Fruit fly (Drosophila melanogaster) whole organism, prepupa: ENCODE data around the gene CG3149.

Experiments
- CG11762 ChIP-seq: fragments of 200-800 bp; sonication (Bioruptor generic); optimal IDR thresholded peaks from 3 replicates; lab custom pipeline; 2016; ENCODE audit warnings: missing biosample characterization, missing genetic modification characterization; ENCODE audit not compliant: insufficient read depth
- CG11902 ChIP-seq: fragments of 200-800 bp; sonication (Bioruptor generic); optimal IDR thresholded peaks from 3 replicates; lab custom pipeline; 2016; ENCODE audit warnings: missing biosample characterization, missing genetic modification characterization
- CG31627 ChIP-seq: fragments of 200-800 bp; sonication (Bioruptor generic); optimal IDR thresholded peaks from 3 replicates; lab custom pipeline; 2016; ENCODE audit warnings: missing biosample characterization, missing genetic modification characterization
- CG34406 ChIP-seq: fragments of 200-800 bp; sonication (Bioruptor generic); optimal IDR thresholded peaks from 3 replicates; lab custom pipeline; 2016; ENCODE audit warnings: missing biosample characterization, missing genetic modification characterization
- CG4318 ChIP-seq: fragments of 200-800 bp; sonication (Bioruptor generic); optimal IDR thresholded peaks from 3 replicates; lab custom pipeline; 2017; ENCODE audit warnings: missing biosample characterization, mild to moderate bottlenecking, missing genetic modification characterization
- Ets21C ChIP-seq: fragments of 200-800 bp; sonication (Bioruptor generic); optimal IDR thresholded peaks from 3 replicates; lab custom pipeline; 2016; ENCODE audit warnings: missing biosample characterization, missing genetic modification characterization
- Lpt ChIP-seq: fragments of 200-800 bp; sonication (Bioruptor generic); optimal IDR thresholded peaks from 3 replicates; lab custom pipeline; 2016; ENCODE audit warnings: missing biosample characterization, missing genetic modification characterization
- Smox ChIP-seq: fragments of 200-800 bp; sonication (Bioruptor generic); optimal IDR thresholded peaks from 3 replicates; lab custom pipeline; 2016; ENCODE audit warnings: missing biosample characterization, missing genetic modification characterization
- esn ChIP-seq: fragments of 200-800 bp; sonication (Bioruptor generic); optimal IDR thresholded peaks from 2 replicates; lab custom pipeline; 2016; ENCODE audit warnings: missing biosample characterization, mild to moderate bottlenecking, missing genetic modification characterization, moderate library complexity
- spab ChIP-seq: fragments of 200-800 bp; sonication (Bioruptor generic); optimal IDR thresholded peaks from 2 replicates; lab custom pipeline; 2017; ENCODE audit warnings: missing biosample characterization, mild to moderate bottlenecking, missing genetic modification characterization, missing genetic modification reagents

- TF ChIP-seq CG11762 (GFP tag; lab: Kevin White, UChicago) (no peak), CG11902 (no peak), CG34406 (GFP tag; lab: Kevin White, UChicago) (no peak), Lpt (GFP tag; lab: Kevin White, UChicago) (no peak), Ets21C (GFP tag; lab: Kevin White, UChicago) (no peak), spab (GFP tag; lab: Kevin White, UChicago) (no peak), CG31627 (no peak), CG4318 (GFP tag; lab: Kevin White, UChicago) (no peak), Smox (GFP tag; lab: Kevin White, UChicago) (no peak), esn (no peak)
Observed at dm6 chrX:5724151-5724699, 29.2 kb upstream of the CG3149 start.
